Fruit fly (Drosophila melanogaster): ENCODE data around the gene Ccp84Ab.
A peak's percentile ranks its signal among the peaks of the same experiment; 100 is the strongest.

Ccp84Ab gene

dm6 chr3R:6664371-6665116, 38.1 kb downstream of the Ccp84Ab start (continued):
- TF ChIP-seq Oli (tag; optimal IDR thresholded peaks at IDR 0.05) (peak; percentile 37), CG10543 (GFP tag; optimal IDR thresholded peaks at IDR 0.05) (no peak), CG34224 (GFP tag; IDR thresholded peaks at IDR 0.05; ENCODE audit: partially characterized antibody) (0 out of 3 replicates have a peak, but pooled peaks have one; percentile 10), CG4707 (GFP tag; optimal IDR thresholded peaks at IDR 0.05) (no peak), CG9437 (GFP tag; optimal IDR thresholded peaks at IDR 0.05) (peak; percentile 45), CG7963 (GFP tag; IDR thresholded peaks at IDR 0.05; ENCODE audit: partially characterized antibody) (0 out of 3 replicates have a peak, but pooled peaks have one; percentile 15), zf30C (GFP tag; optimal IDR thresholded peaks at IDR 0.05) (no peak), YL-1 (GFP tag; optimal IDR thresholded peaks at IDR 0.05) (no peak), cato (GFP tag; optimal IDR thresholded peaks at IDR 0.05; ENCODE audit: borderline replicate concordance) (no peak), ci (GFP tag; IDR thresholded peaks at IDR 0.05) (peak; percentile 30; the same call in 2 of the 3 replicates), CG9727 (GFP tag; optimal IDR thresholded peaks at IDR 0.05) (peak; percentile 39), CG12236 (GFP tag; optimal IDR thresholded peaks at IDR 0.05) (no peak), CoRest (tag; optimal IDR thresholded peaks at IDR 0.05) (peak; percentile 6), Xbp1 (GFP tag; optimal IDR thresholded peaks at IDR 0.05) (no peak), fru (optimal IDR thresholded peaks at IDR 0.05) (no peak), Lhr (GFP tag; optimal IDR thresholded peaks at IDR 0.05) (peak; percentile 3), NFAT (GFP tag; IDR thresholded peaks at IDR 0.05) (no peak), CG13287 (GFP tag; IDR thresholded peaks at IDR 0.05; ENCODE audit: partially characterized antibody) (peak; percentile 9; the same call in 1 of the 2 replicates), CG12104 (GFP tag; optimal IDR thresholded peaks at IDR 0.05) (peak; percentile 8), bab2 (GFP tag; optimal IDR thresholded peaks at IDR 0.05) (no peak), CG16813 (GFP tag; IDR thresholded peaks at IDR 0.05; ENCODE audit: partially characterized antibody) (0 out of 3 replicates have a peak, but pooled peaks have one; percentile 9), tio (GFP tag; optimal IDR thresholded peaks at IDR 0.05) (peak; percentile 42), sens (GFP tag) (peak; percentile 74), CG1603 (tag; optimal IDR thresholded peaks at IDR 0.05) (peak; percentile 69), Lim3 (GFP tag; IDR thresholded peaks at IDR 0.05) (no peak), Vsx1 (GFP tag; optimal IDR thresholded peaks at IDR 0.05) (no peak), CG43689 (GFP tag; IDR thresholded peaks at IDR 0.05) (no peak), Med (GFP tag) (peak; percentile 83), gsb-n (tag; optimal IDR thresholded peaks at IDR 0.05) (no peak), gem (tag; optimal IDR thresholded peaks at IDR 0.05) (peak; percentile 29), CG18619 (GFP tag; optimal IDR thresholded peaks at IDR 0.05) (no peak), exex (tag; optimal IDR thresholded peaks at IDR 0.05) (no peak), Hr3 (GFP tag; optimal IDR thresholded peaks at IDR 0.05) (no peak), CG13775 (GFP tag; optimal IDR thresholded peaks at IDR 0.05) (peak; percentile 23), CG2199 (GFP tag; IDR thresholded peaks at IDR 0.05) (no peak), CG1233 (GFP tag; optimal IDR thresholded peaks at IDR 0.05) (peak; percentile 12), sim (GFP tag; IDR thresholded peaks at IDR 0.05) (0 out of 2 replicates have a peak, but pooled peaks have one; percentile 22), CG7556 (GFP tag; optimal IDR thresholded peaks at IDR 0.05) (peak; percentile 65), CG11093 (GFP tag; IDR thresholded peaks at IDR 0.05) (peak; percentile 17; the same call in 1 of the 3 replicates), gce (GFP tag; IDR thresholded peaks at IDR 0.05) (0 out of 3 replicates have a peak, but pooled peaks have one; percentile 27), abd-A (tag; optimal IDR thresholded peaks at IDR 0.05) (no peak), D19A (tag; optimal IDR thresholded peaks at IDR 0.05) (peak; percentile 16), h (optimal IDR thresholded peaks at IDR 0.05) (no peak), lola (GFP tag; optimal IDR thresholded peaks at IDR 0.05) (peak in 1 of 3 experiments; percentile 27), btn (GFP tag; optimal IDR thresholded peaks at IDR 0.05) (peak; percentile 8), Doc3 (GFP tag; IDR thresholded peaks at IDR 0.05; ENCODE audit: partially characterized antibody) (no peak), Nf-YB (GFP tag; optimal IDR thresholded peaks at IDR 0.05) (no peak), CkIIα-i1 (GFP tag; IDR thresholded peaks at IDR 0.05) (no peak), CG11456 (GFP tag; IDR thresholded peaks at IDR 0.05) (no peak)

Measured in whole organism, embryonic.